Worm (Caenorhabditis elegans) whole organism, early embryonic: ENCODE results near the gene str-165.

ENCODE experiments used
- ama-1 ChIP-seq: fragments of 150-350 bp; optimal IDR thresholded peaks from 2 replicates; lab custom pipeline; 2014
- ceh-36 ChIP-seq: sonication (generic microtip); optimal IDR thresholded peaks from 2 replicates; lab custom pipeline; 2016; ENCODE audit warnings: missing genetic modification characterization, inconsistent platforms, missing compliant biosample characterization
- ets-7 ChIP-seq: sonication (generic microtip); optimal IDR thresholded peaks from 2 replicates; lab custom pipeline; 2016; ENCODE audit warnings: missing genotype, missing genetic modification characterization, missing compliant biosample characterization
- flt-1 ChIP-seq: fragments of 200-800 bp; sonication (Bioruptor generic); IDR thresholded peaks from 2 replicates; pipeline ENCODE4 v1.3.6; 2022; ENCODE audit warnings: missing genetic modification characterization, missing compliant biosample characterization
- hmbx-1 ChIP-seq: sonication (generic microtip); optimal IDR thresholded peaks from 2 replicates; lab custom pipeline; 2016; ENCODE audit warnings: mild to moderate bottlenecking, missing genetic modification characterization, missing compliant biosample characterization
- hnd-1 ChIP-seq: sonication (generic microtip); optimal IDR thresholded peaks from 2 replicates; lab custom pipeline; 2016; ENCODE audit warnings: missing genetic modification characterization, missing compliant biosample characterization
- pes-1 ChIP-seq: fragments of 200-800 bp; sonication (Bioruptor generic); IDR thresholded peaks from 2 replicates; pipeline ENCODE4 v1.3.6; 2022; ENCODE audit warnings: missing genetic modification reagents, missing genetic modification characterization, missing compliant biosample characterization
- scrt-1 ChIP-seq: fragments of 200-800 bp; sonication (Bioruptor generic); IDR thresholded peaks from 2 replicates; pipeline ENCODE4 v1.3.6; 2022; ENCODE audit warnings: missing genetic modification characterization, missing compliant biosample characterization
- sea-1 ChIP-seq: fragments of 200-800 bp; sonication (Bioruptor generic); conservative IDR thresholded peaks from 2 replicates; pipeline ENCODE4 v1.3.6; 2022; ENCODE audit warnings: missing genetic modification characterization, missing compliant biosample characterization
- tbx-11 ChIP-seq: fragments of 200-800 bp; sonication (Bioruptor generic); IDR thresholded peaks from 2 replicates; pipeline ENCODE4 v1.3.6; 2022; ENCODE audit warnings: missing genetic modification characterization, missing compliant biosample characterization
- tbx-37 ChIP-seq: fragments of 200-800 bp; sonication (Bioruptor generic); conservative IDR thresholded peaks from 2 replicates; pipeline ENCODE4 v1.3.6; 2022; ENCODE audit warnings: missing genetic modification reagents, missing genetic modification characterization, missing compliant biosample characterization
- tra-4 ChIP-seq: sonication (generic microtip); optimal IDR thresholded peaks from 2 replicates; lab custom pipeline; 2017; ENCODE audit warnings: missing genetic modification characterization, missing compliant biosample characterization

- TF ChIP-seq scrt-1, result no peak
- TF ChIP-seq tbx-37 (GFP tag; lab: Robert Waterston, UW), result no peak
- no peak for TF ChIP-seq ama-1 (lab: Kevin White, UChicago)
- no peak for TF ChIP-seq hmbx-1 (tag; lab: Kevin White, UChicago)
- no peak for TF ChIP-seq sea-1 (GFP tag; lab: Robert Waterston, UW)
- TF ChIP-seq flt-1 (GFP tag; lab: Robert Waterston, UW), result no peak
- TF ChIP-seq ets-7 (tag; lab: Kevin White, UChicago), result no peak
- TF ChIP-seq tbx-11 (GFP tag; lab: Robert Waterston, UW), result no peak
- TF ChIP-seq ceh-36 (tag; lab: Kevin White, UChicago), result no peak
- TF ChIP-seq hnd-1 (tag; lab: Kevin White, UChicago), result no peak
- TF ChIP-seq tra-4, result no peak
- no peak for TF ChIP-seq pes-1 (GFP tag; lab: Robert Waterston, UW)
Observed at ce11 chrV:13863700-13864099, 32.8 kb downstream of the str-165 start.
